Fruit fly (Drosophila melanogaster) whole organism, embryonic: ENCODE measurements around the gene Taf6.

ENCODE experiments used
- Asciz ChIP-seq: fragments of 200-800 bp; sonication (Bioruptor generic); optimal IDR thresholded peaks from 2 replicates; lab custom pipeline; 2017; ENCODE audit warnings: missing biosample characterization, mild to moderate bottlenecking, missing genetic modification characterization, missing genetic modification reagents
- B-H1 ChIP-seq: fragments of 200-800 bp; sonication (Bioruptor generic); IDR thresholded peaks from 3 replicates; pipeline ENCODE4 v1.3.6; 2022; ENCODE audit warnings: missing biosample characterization, missing genetic modification characterization
- BEAF-32 ChIP-seq: fragments of 200-800 bp; sonication (Bioruptor generic); optimal IDR thresholded peaks from 3 replicates; lab custom pipeline; 2017; ENCODE audit warnings: missing biosample characterization, missing genetic modification characterization, mild to moderate bottlenecking, moderate library complexity, missing genetic modification reagents
- CG11093 ChIP-seq: fragments of 200-800 bp; sonication (Bioruptor generic); IDR thresholded peaks from 3 replicates; pipeline ENCODE4 v1.3.6; 2022; ENCODE audit warnings: missing biosample characterization, missing genetic modification characterization
- CG15011 ChIP-seq: fragments of 200-800 bp; sonication (Bioruptor generic); optimal IDR thresholded peaks from 3 replicates; lab custom pipeline; 2018; ENCODE audit warnings: missing biosample characterization, mild to moderate bottlenecking, missing genetic modification characterization
- CG17912 ChIP-seq: fragments of 200-800 bp; sonication (Bioruptor generic); optimal IDR thresholded peaks from 2 replicates; lab custom pipeline; 2018; ENCODE audit warnings: missing biosample characterization, mild to moderate bottlenecking, missing genetic modification characterization
- CG3281 ChIP-seq: fragments of 200-800 bp; sonication (Bioruptor generic); optimal IDR thresholded peaks from 3 replicates; lab custom pipeline; 2017; ENCODE audit warnings: missing biosample characterization, mild to moderate bottlenecking, missing genetic modification characterization
- CG34224 ChIP-seq: fragments of 200-800 bp; sonication (Bioruptor generic); IDR thresholded peaks from 3 replicates; pipeline ENCODE4 v1.3.6; 2022; ENCODE audit warnings: missing biosample characterization, missing genetic modification characterization; ENCODE audit not compliant: partially characterized antibody
- CG42726 ChIP-seq: fragments of 200-800 bp; sonication (Bioruptor generic); IDR thresholded peaks from 2 replicates; pipeline ENCODE4 v1.3.6; 2022; ENCODE audit warnings: missing biosample characterization, missing genetic modification characterization; ENCODE audit not compliant: partially characterized antibody
- CG4328 ChIP-seq: fragments of 200-800 bp; sonication (Bioruptor generic); optimal IDR thresholded peaks from 3 replicates; lab custom pipeline; 2017; ENCODE audit warnings: missing biosample characterization, missing genetic modification reagents, missing genetic modification characterization
- CG4617 ChIP-seq: fragments of 200-800 bp; sonication (Bioruptor generic); optimal IDR thresholded peaks from 3 replicates; lab custom pipeline; 2016; ENCODE audit warnings: missing biosample characterization, missing genetic modification characterization, borderline replicate concordance
- CG4854 ChIP-seq: fragments of 200-800 bp; sonication (Bioruptor generic); optimal IDR thresholded peaks from 2 replicates; lab custom pipeline; 2016; ENCODE audit warnings: missing biosample characterization, missing genetic modification characterization, inconsistent platforms
- CG6175 ChIP-seq: fragments of 200-800 bp; sonication (Bioruptor generic); IDR thresholded peaks from 3 replicates; pipeline ENCODE4 v1.3.6; 2022; ENCODE audit warnings: missing biosample characterization, missing genetic modification characterization
- CG8478 ChIP-seq: fragments of >200 bp; optimal IDR thresholded peaks from 2 replicates; lab custom pipeline; 2018
- CG9817 ChIP-seq: fragments of 200-800 bp; sonication (Bioruptor generic); optimal IDR thresholded peaks from 2 replicates; lab custom pipeline; 2018; ENCODE audit warnings: missing biosample characterization, mild to moderate bottlenecking, missing genetic modification characterization, moderate library complexity
- Dfd ChIP-seq, 2 experiments: fragments of >200 bp; optimal IDR thresholded peaks; 2 replicates each; lab custom pipeline; 2017; ENCODE audit warnings: missing biosample characterization in 2 of 2, missing genetic modification characterization in 2 of 2
- Dp ChIP-seq: fragments of 200-800 bp; sonication (Bioruptor generic); optimal IDR thresholded peaks from 2 replicates; lab custom pipeline; 2018; ENCODE audit warnings: missing biosample characterization, mild to moderate bottlenecking, missing genetic modification characterization, moderate library complexity
- ERR ChIP-seq: fragments of 200-800 bp; sonication (Bioruptor generic); optimal IDR thresholded peaks from 2 replicates; lab custom pipeline; 2016; ENCODE audit warnings: missing biosample characterization, missing genetic modification characterization
- Eip74EF ChIP-seq, 2 experiments: fragments of 200-800 bp in 1 of 2; fragments of >200 bp in 1 of 2; sonication (Bioruptor generic) in 1 of 2; optimal IDR thresholded peaks; 2 replicates each; lab custom pipeline; 2017 to 2019; ENCODE audit warnings: missing biosample characterization in 2 of 2, missing genetic modification characterization in 2 of 2, mild to moderate bottlenecking in 1 of 2, moderate library complexity in 1 of 2
- Hmx ChIP-seq: fragments of 200-800 bp; sonication (Bioruptor generic); optimal IDR thresholded peaks from 2 replicates; lab custom pipeline; 2016; ENCODE audit warnings: missing biosample characterization, missing genetic modification characterization
- Max ChIP-seq: fragments of 200-800 bp; sonication (Bioruptor generic); optimal IDR thresholded peaks from 2 replicates; lab custom pipeline; 2016; ENCODE audit warnings: missing biosample characterization, mild to moderate bottlenecking, missing genetic modification characterization
- Mrtf ChIP-seq: fragments of 200-800 bp; sonication (Bioruptor generic); IDR thresholded peaks from 3 replicates; pipeline ENCODE4 v1.3.6; 2022; ENCODE audit warnings: missing biosample characterization, missing genetic modification characterization
- Nf-YA ChIP-seq: fragments of 200-800 bp; sonication (Bioruptor generic); IDR thresholded peaks from 2 replicates; pipeline ENCODE4 v1.3.6; 2022; ENCODE audit warnings: missing biosample characterization, missing genetic modification characterization
- Nf-YC ChIP-seq: fragments of 200-800 bp; optimal IDR thresholded peaks from 3 replicates; lab custom pipeline; 2019; ENCODE audit warnings: missing biosample characterization, mild to moderate bottlenecking, missing genetic modification characterization, moderate library complexity
- Oli ChIP-seq: fragments of 200-800 bp; sonication (Bioruptor generic); optimal IDR thresholded peaks from 2 replicates; lab custom pipeline; 2018; ENCODE audit warnings: missing biosample characterization, mild to moderate bottlenecking, missing genetic modification characterization, moderate library complexity
- Ssrp ChIP-seq: fragments of 200-800 bp; sonication (Bioruptor generic); optimal IDR thresholded peaks from 2 replicates; lab custom pipeline; 2018; ENCODE audit warnings: missing biosample characterization, mild to moderate bottlenecking, missing genetic modification characterization, moderate library complexity
- Tbp ChIP-seq: fragments of >200 bp; optimal IDR thresholded peaks from 2 replicates; lab custom pipeline; 2018; ENCODE audit warnings: missing biosample characterization, missing genetic modification characterization
- Xrp1 ChIP-seq: fragments of 200-800 bp; sonication (Bioruptor generic); IDR thresholded peaks from 2 replicates; pipeline ENCODE4 v1.3.6; 2022; ENCODE audit warnings: missing biosample characterization, missing genetic modification characterization
- abd-A ChIP-seq: fragments of 200-800 bp; sonication (Bioruptor generic); optimal IDR thresholded peaks from 3 replicates; lab custom pipeline; 2019; ENCODE audit warnings: missing biosample characterization, mild to moderate bottlenecking, missing genetic modification characterization, moderate library complexity
- ash1 ChIP-seq: fragments of 200-800 bp; sonication (Bioruptor generic); optimal IDR thresholded peaks from 2 replicates; lab custom pipeline; 2018; ENCODE audit warnings: missing biosample characterization, mild to moderate bottlenecking, missing genetic modification characterization
- ci ChIP-seq: fragments of 200-800 bp; sonication (Bioruptor generic); IDR thresholded peaks from 3 replicates; pipeline ENCODE4 v1.3.6; 2022; ENCODE audit warnings: missing biosample characterization, missing genetic modification characterization
- corto ChIP-seq: fragments of 200-800 bp; sonication (Bioruptor generic); optimal IDR thresholded peaks from 2 replicates; lab custom pipeline; 2016; ENCODE audit warnings: missing biosample characterization, mild to moderate bottlenecking, missing genetic modification characterization, moderate library complexity
- disco-r ChIP-seq: fragments of 200-800 bp; sonication (Bioruptor generic); optimal IDR thresholded peaks from 2 replicates; lab custom pipeline; 2016; ENCODE audit warnings: missing biosample characterization, missing genetic modification characterization
- dm ChIP-seq: fragments of 200-800 bp; sonication (Bioruptor generic); optimal IDR thresholded peaks from 3 replicates; lab custom pipeline; 2016; ENCODE audit warnings: missing biosample characterization, missing genetic modification characterization
- dmrt11E ChIP-seq: fragments of 200-800 bp; sonication (Bioruptor generic); optimal IDR thresholded peaks from 3 replicates; lab custom pipeline; 2018; ENCODE audit warnings: missing biosample characterization, mild to moderate bottlenecking, missing genetic modification characterization, moderate library complexity
- dmrt99B ChIP-seq: fragments of 200-800 bp; sonication (Bioruptor generic); optimal IDR thresholded peaks from 2 replicates; lab custom pipeline; 2018; ENCODE audit warnings: missing biosample characterization, mild to moderate bottlenecking, missing genetic modification characterization, moderate library complexity
- gcm ChIP-seq: fragments of 200-800 bp; sonication (Bioruptor generic); optimal IDR thresholded peaks from 2 replicates; lab custom pipeline; 2019; ENCODE audit warnings: missing biosample characterization, mild to moderate bottlenecking, missing genetic modification characterization, moderate library complexity
- gro ChIP-seq: fragments of 200-800 bp; sonication (Bioruptor generic); optimal IDR thresholded peaks from 2 replicates; lab custom pipeline; 2016; ENCODE audit warnings: missing biosample characterization, missing genetic modification characterization
- hb ChIP-seq: fragments of 200-800 bp; sonication (Bioruptor generic); IDR thresholded peaks from 3 replicates; pipeline ENCODE4 v1.3.6; 2022; ENCODE audit warnings: missing biosample characterization, missing genetic modification characterization; ENCODE audit not compliant: partially characterized antibody
- jigr1 ChIP-seq: fragments of 200-800 bp; sonication (Bioruptor generic); IDR thresholded peaks from 3 replicates; pipeline ENCODE4 v1.3.6; 2022; ENCODE audit warnings: missing biosample characterization, missing genetic modification characterization
- mam ChIP-seq: fragments of 200-800 bp; sonication (Bioruptor generic); optimal IDR thresholded peaks from 3 replicates; lab custom pipeline; 2016; ENCODE audit warnings: missing biosample characterization, missing genetic modification characterization
- nau ChIP-seq: fragments of 200-800 bp; sonication (Bioruptor generic); optimal IDR thresholded peaks from 3 replicates; lab custom pipeline; 2017; ENCODE audit warnings: missing biosample characterization, mild to moderate bottlenecking, missing genetic modification characterization, missing genetic modification reagents
- odd ChIP-seq: fragments of 200-800 bp; sonication (Bioruptor generic); optimal IDR thresholded peaks from 2 replicates; lab custom pipeline; 2017; ENCODE audit warnings: missing biosample characterization, mild to moderate bottlenecking, missing genetic modification characterization
- run ChIP-seq: fragments of 200-800 bp; sonication (Bioruptor generic); optimal IDR thresholded peaks from 3 replicates; lab custom pipeline; 2018; ENCODE audit warnings: missing biosample characterization, mild to moderate bottlenecking, missing genetic modification characterization
- salm ChIP-seq: fragments of 200-800 bp; sonication (Bioruptor generic); optimal IDR thresholded peaks from 2 replicates; lab custom pipeline; 2018; ENCODE audit warnings: missing biosample characterization, mild to moderate bottlenecking, missing genetic modification characterization
- sob ChIP-seq: fragments of 200-800 bp; sonication (Bioruptor generic); IDR thresholded peaks from 2 replicates; pipeline ENCODE4 v1.3.6; 2022; ENCODE audit warnings: missing biosample characterization, missing genetic modification characterization
- toy ChIP-seq: fragments of 200-800 bp; sonication (Bioruptor generic); IDR thresholded peaks from 2 replicates; pipeline ENCODE4 v1.3.6; 2022; ENCODE audit warnings: missing biosample characterization, missing genetic modification characterization
- vvl ChIP-seq: fragments of 200-800 bp; sonication (Bioruptor generic); IDR thresholded peaks from 2 replicates; pipeline ENCODE4 v1.3.6; 2022; ENCODE audit warnings: missing biosample characterization, missing genetic modification characterization
- zen ChIP-seq: fragments of 200-800 bp; sonication (Bioruptor generic); optimal IDR thresholded peaks from 3 replicates; lab custom pipeline; 2018; ENCODE audit warnings: missing biosample characterization, mild to moderate bottlenecking, missing genetic modification characterization, moderate library complexity

The Taf6 gene

DNA sequence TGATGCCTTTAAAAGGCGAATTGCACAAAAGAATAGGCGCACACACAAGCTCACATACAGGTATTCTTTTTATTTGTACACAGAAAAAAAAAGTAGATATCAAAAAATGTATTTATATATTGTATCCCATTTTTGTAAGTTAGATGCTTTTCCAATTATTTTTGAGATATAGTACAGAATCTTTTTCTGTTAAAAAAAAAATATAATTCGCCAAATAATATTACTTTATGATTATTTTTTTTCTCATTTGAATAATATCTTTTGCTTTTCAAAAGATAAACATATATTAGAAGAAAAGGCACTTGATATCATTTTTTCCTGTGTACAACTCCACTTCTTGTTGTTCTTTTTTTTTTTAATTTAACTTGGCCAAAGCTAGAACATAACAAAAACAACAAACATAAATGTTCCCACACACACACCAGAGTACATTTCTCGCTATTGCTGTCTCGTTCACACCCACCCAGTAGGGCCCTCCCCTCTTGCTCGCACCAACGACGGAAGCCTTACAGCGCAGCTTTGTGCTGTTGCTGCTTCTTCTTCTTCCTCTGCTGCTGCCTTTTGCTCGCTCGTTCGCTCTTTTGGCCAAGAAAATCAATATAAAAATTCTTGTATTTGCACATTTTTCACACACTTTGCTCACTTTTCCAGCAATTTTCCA lies 36.0 kb downstream of the Taf6 start (continued):
- TF ChIP-seq Ssrp (tag; lab: Kevin White, UChicago) (peak; percentile 69), disco-r (no peak), Xrp1 (peak; percentile 83), CG17912 (GFP tag; lab: Kevin White, UChicago) (no peak), ERR (no peak), corto (no peak), vvl (peak; percentile 78), run (tag; lab: Kevin White, UChicago) (no peak), gcm (GFP tag; lab: Kevin White, UChicago) (peak; percentile 61), salm (no peak), Eip74EF (GFP tag; optimal IDR thresholded peaks at IDR 0.05; lab: Kevin White, UChicago) (no peak), Oli (tag; lab: Kevin White, UChicago) (peak; percentile 63), sob (GFP tag; lab: Robert Waterston, UW) (peak; percentile 72; the same call in 1 of the 2 replicates), dmrt99B (tag; lab: Kevin White, UChicago) (peak; percentile 87), Asciz (GFP tag; lab: Kevin White, UChicago) (peak; percentile 71), CG42726 (no peak), Dp (GFP tag; lab: Kevin White, UChicago) (no peak), Max (peak; percentile 1), ci (GFP tag; lab: Robert Waterston, UW) (peak; percentile 10; the same call in 1 of the 3 replicates), mam (no peak), odd (GFP tag; lab: Kevin White, UChicago) (peak; percentile 17), dmrt11E (peak; percentile 67), jigr1 (GFP tag; lab: Robert Waterston, UW) (no peak), CG8478 (lab: Kevin White, UChicago) (no peak), CG9817 (tag; lab: Kevin White, UChicago) (peak; percentile 49), ash1 (GFP tag; lab: Kevin White, UChicago) (no peak), Nf-YC (tag; lab: Kevin White, UChicago) (peak; percentile 35), gro (no peak), CG11093 (GFP tag; lab: Robert Waterston, UW) (no peak; the same call in 2 of the 3 replicates), Hmx (GFP tag; lab: Kevin White, UChicago) (no peak), Nf-YA (GFP tag; lab: Robert Waterston, UW) (0 out of 2 replicates have a peak, but pooled peaks have one; percentile 39), CG4854 (no peak), CG34224 (GFP tag; lab: Robert Waterston, UW) (no peak), Dfd (GFP tag; optimal IDR thresholded peaks at IDR 0.05; lab: Kevin White, UChicago) (no peak), B-H1 (GFP tag; lab: Robert Waterston, UW) (peak; percentile 66), CG4328 (no peak), CG3281 (peak; percentile 77), Mrtf (GFP tag; lab: Robert Waterston, UW) (peak; percentile 43; the same call in 1 of the 3 replicates), zen (tag; lab: Kevin White, UChicago) (peak; percentile 65), toy (peak; percentile 47; the same call in 1 of the 2 replicates), Tbp (GFP tag; lab: Kevin White, UChicago) (no peak), abd-A (tag; lab: Kevin White, UChicago) (no peak), CG15011 (GFP tag; lab: Kevin White, UChicago) (peak; percentile 62), CG6175 (GFP tag; lab: Robert Waterston, UW) (0 out of 3 replicates have a peak, but pooled peaks have one; percentile 12), nau (no peak), hb (no peak), BEAF-32 (no peak), dm (no peak), CG4617 (GFP tag; lab: Kevin White, UChicago) (no peak)
